Fruit fly (Drosophila melanogaster) whole organism, larva: Measurements from ENCODE around the gene Osi3.

Source experiments
- noc ChIP-seq: fragments of 200-800 bp; sonication (Bioruptor generic); optimal IDR thresholded peaks from 3 replicates; lab custom pipeline; 2019; ENCODE audit warnings: missing biosample characterization, mild to moderate bottlenecking, missing genetic modification characterization, moderate library complexity

Gene Osi3

dm6 chr3R:6259837-6260236 lies 44.2 kb downstream of the Osi3 start, which contains the start of gene Osi9:
Gene Osi9 (plus strand): TSS chr3R:6260211.
- no peak for TF ChIP-seq noc (tag; lab: Kevin White, UChicago)

dm6 chr3R:6263658-6264057 lies 48.0 kb downstream of the Osi3 start, which contains the start of gene Osi10a:
Gene Osi10a (plus strand): TSS chr3R:6263958.
- TF ChIP-seq noc (tag; lab: Kevin White, UChicago) = no peak

dm6 chr3R:6265890-6266289 lies 50.3 kb downstream of the Osi3 start, which contains the start of gene Osi10b:
Gene Osi10b (plus strand): TSS chr3R:6266190.
- no peak for TF ChIP-seq noc (tag; lab: Kevin White, UChicago)
